Worm (Caenorhabditis elegans): Measurements from ENCODE around the gene C50A2.3.
"Not testable (repeated sequence)": the region's sequence is repeated elsewhere in the genome, so short reads cannot be mapped to it uniquely, and the experiment has no call there.

DNA sequence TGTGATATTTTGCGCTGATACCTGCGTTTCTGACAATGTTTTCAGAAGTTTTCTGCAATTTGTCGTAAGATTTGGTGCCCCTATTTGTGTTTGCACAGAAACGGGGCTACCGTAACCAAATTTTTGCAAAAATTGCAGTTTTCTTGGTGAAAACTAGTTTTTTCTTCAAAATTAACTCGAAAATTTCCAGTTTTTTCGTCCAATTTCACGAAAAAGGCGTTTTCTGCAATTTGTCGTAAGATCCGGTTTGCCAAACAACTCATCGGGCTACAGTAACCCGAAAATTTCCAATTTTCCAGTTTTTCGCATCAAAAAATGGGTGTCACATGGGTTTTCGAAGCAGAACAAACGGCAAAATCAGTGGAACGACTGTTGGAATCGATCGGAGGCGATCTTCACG, 29.7 kb upstream of the C50A2.3 start, which contains the start of gene mdt-20:
- TF ChIP-seq nfya-2 (GFP tag; IDR thresholded peaks at IDR 0.05); lin-35 (GFP tag; optimal IDR thresholded peaks at IDR 0.05); unc-62 (GFP tag; optimal IDR thresholded peaks at IDR 0.05); athp-1 (tag; optimal IDR thresholded peaks at IDR 0.05): not testable (repeated sequence)
